Worm (Caenorhabditis elegans): ENCODE data around the gene cbp-1.

DNA sequence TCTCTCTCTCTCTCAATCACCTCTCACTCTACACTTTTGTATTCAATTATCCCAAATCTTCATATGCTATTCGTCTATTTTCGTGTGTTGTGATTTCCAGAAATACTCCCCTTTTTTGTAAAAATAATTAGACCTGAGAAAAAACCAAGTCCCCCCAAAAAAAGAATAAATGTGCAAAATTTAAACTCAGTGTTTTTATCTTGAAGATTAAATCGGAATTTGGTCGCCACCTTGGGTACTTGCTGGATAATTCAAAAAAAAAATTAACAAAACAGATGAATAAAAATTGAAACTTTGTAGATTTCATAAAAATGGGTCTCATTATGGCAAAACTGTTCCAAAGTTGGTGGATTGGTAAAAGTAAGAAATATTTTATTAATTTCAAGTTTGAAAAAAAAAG, 56.6 kb downstream of the cbp-1 start, which contains the start of gene arl-5:
- TF ChIP-seq W03F9.2 (tag; optimal IDR thresholded peaks at IDR 0.05): no peak
- no peak for TF ChIP-seq him-1 (tag; optimal IDR thresholded peaks at IDR 0.05)
- TF ChIP-seq dao-5 (tag; optimal IDR thresholded peaks at IDR 0.05): no peak

Measured in whole organism, L4/young adult.